Worm (Caenorhabditis elegans) whole organism, early embryonic: ENCODE results near the gene str-60.

Experiments used
- B0310.2 ChIP-seq: sonication (generic microtip); optimal IDR thresholded peaks from 2 replicates; lab custom pipeline; 2016; ENCODE audit warnings: mild to moderate bottlenecking, missing genetic modification characterization, missing compliant biosample characterization
- aly-1 ChIP-seq: sonication (generic microtip); optimal IDR thresholded peaks from 2 replicates; lab custom pipeline; 2016; ENCODE audit warnings: missing genetic modification characterization, missing compliant biosample characterization
- ama-1 ChIP-seq: fragments of 150-350 bp; optimal IDR thresholded peaks from 2 replicates; lab custom pipeline; 2014
- hnd-1 ChIP-seq: sonication (generic microtip); optimal IDR thresholded peaks from 2 replicates; lab custom pipeline; 2016; ENCODE audit warnings: missing genetic modification characterization, missing compliant biosample characterization
- tbx-11 ChIP-seq: fragments of 200-800 bp; sonication (Bioruptor generic); IDR thresholded peaks from 2 replicates; pipeline ENCODE4 v1.3.6; 2022; ENCODE audit warnings: missing genetic modification characterization, missing compliant biosample characterization

- TF ChIP-seq B0310.2 (tag; lab: Kevin White, UChicago) (no peak), ama-1 (no peak), hnd-1 (no peak), aly-1 (tag; lab: Kevin White, UChicago) (no peak), tbx-11 (GFP tag; lab: Robert Waterston, UW) (no peak)
These were observed 39.5 kb upstream of the str-60 start, which contains the start of gene srh-148 for ce11 chrV:15858292-15858691.
